Worm (Caenorhabditis elegans): Measurements from ENCODE around the gene pld-1.

The pld-1 gene

DNA sequence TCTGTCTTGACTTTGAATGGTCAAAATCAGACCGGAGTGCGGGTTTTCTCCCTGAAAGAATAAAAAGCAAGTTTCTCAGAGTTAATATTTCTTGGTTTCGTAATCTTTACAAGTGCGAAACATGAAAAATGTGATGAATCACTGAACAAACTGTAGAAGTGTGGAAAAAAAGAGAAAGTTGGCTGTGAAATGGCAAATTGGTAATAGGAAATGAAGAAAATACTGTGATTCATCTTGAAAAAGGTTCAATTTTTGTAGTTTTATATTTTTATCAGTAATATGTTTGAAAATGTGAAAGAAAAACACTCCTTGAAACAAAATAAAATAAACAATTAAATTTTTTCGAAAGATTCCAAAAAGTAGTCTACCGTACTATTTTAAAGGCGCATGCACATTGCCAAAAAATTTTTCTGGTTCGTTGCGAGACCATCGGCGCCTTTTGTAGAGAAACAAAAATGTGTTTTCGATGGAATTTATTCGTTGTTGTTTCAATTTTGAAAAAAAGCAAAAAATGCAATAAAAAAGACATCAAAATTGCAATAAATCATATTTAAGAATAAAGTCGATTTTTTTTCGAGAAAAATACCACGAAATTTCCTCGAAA lies at the start of gene pld-1:
Gene pld-1, minus strand, starts transcription at position 51 of the 604 bp plus-strand sequence.
- TF ChIP-seq dsc-1 (tag; optimal IDR thresholded peaks at IDR 0.05) (no peak), dpl-1 (GFP tag; optimal IDR thresholded peaks at IDR 0.05) (no peak), lin-15B (tag; optimal IDR thresholded peaks at IDR 0.05) (no peak), lin-14 (GFP tag; optimal IDR thresholded peaks at IDR 0.05) (no peak), lin-35 (GFP tag; optimal IDR thresholded peaks at IDR 0.05) (no peak), xbp-1 (tag; optimal IDR thresholded peaks at IDR 0.05) (no peak), zag-1 (tag; optimal IDR thresholded peaks at IDR 0.05) (no peak), nhr-20 (tag; optimal IDR thresholded peaks at IDR 0.05) (no peak), lin-13 (GFP tag; optimal IDR thresholded peaks at IDR 0.05) (no peak), unc-98 (GFP tag; IDR thresholded peaks at IDR 0.05) (no peak), elt-2 (tag; optimal IDR thresholded peaks at IDR 0.05) (no peak), nhr-76 (tag; optimal IDR thresholded peaks at IDR 0.05) (no peak), fkh-10 (GFP tag; optimal IDR thresholded peaks at IDR 0.05) (no peak), C34B4.2 (tag; optimal IDR thresholded peaks at IDR 0.05) (no peak)

DNA sequence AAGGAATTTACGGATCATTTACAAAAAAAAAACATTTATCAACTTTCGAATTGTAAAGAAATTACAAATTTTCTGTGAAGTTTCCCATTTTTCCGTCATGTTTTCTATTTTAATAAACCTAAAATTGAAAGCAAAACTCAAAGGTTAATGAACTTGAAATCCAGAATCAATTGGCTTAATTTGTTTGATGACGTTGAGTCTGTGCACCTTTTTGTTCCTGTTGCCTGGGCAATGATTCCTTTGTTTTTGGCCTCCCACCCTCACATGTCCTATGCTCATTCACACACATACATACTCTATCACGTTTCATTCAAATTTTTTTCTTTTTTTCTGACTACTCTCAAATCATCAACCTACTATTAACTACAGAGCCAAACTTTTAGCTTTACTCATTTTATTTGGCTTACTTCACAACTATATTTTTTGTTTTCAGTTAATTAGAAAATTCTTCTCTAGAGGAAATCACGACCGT lies 44.8 kb upstream of the pld-1 start, which contains the start of gene F58A6.2:
Gene F58A6.2, plus strand, starts transcription at position 422 of the 472 bp plus-strand sequence.
- TF ChIP-seq nhr-71 (tag; optimal IDR thresholded peaks at IDR 0.05) = peak; percentile 40
- no peak for TF ChIP-seq nhr-19 (GFP tag; conservative IDR thresholded peaks at IDR 0.05)
- TF ChIP-seq mep-1 (tag; optimal IDR thresholded peaks at IDR 0.05) = no peak
- TF ChIP-seq ceh-8 (GFP tag; optimal IDR thresholded peaks at IDR 0.05) = peak; percentile 71
- peak; percentile 66 for TF ChIP-seq fkh-8 (tag; optimal IDR thresholded peaks at IDR 0.05)

DNA sequence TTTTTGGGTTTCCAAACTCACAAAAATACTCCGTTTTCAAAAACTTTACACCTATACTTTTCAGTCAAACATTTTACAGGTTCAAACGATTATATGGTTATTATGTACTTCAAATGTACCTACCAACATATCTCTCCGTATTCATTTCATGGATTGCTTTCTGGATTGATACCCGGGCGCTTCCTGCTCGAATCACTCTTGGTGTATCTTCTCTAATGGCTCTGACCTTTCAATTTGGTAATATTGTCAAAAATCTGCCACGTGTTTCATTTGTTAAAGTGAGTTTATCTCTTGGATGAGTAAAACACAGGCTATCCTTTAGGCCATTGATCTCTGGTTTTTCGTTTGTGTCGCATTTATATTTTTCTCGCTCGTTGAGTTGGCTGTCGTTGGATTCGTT lies 40.3 kb upstream of the pld-1 start:
- TF ChIP-seq hpl-2 (GFP tag; optimal IDR thresholded peaks at IDR 0.05) = no peak
- no peak for TF ChIP-seq hlh-4 (tag; optimal IDR thresholded peaks at IDR 0.05)
- no peak for TF ChIP-seq mep-1 (tag; optimal IDR thresholded peaks at IDR 0.05)
- no peak for TF ChIP-seq pax-3 (tag; optimal IDR thresholded peaks at IDR 0.05)
- TF ChIP-seq nhr-84 (tag; optimal IDR thresholded peaks at IDR 0.05) = no peak
- TF ChIP-seq lir-3 (tag; optimal IDR thresholded peaks at IDR 0.05; ENCODE audit: poor library complexity) = no peak
- no peak for TF ChIP-seq ztf-4 (tag; optimal IDR thresholded peaks at IDR 0.05)

DNA sequence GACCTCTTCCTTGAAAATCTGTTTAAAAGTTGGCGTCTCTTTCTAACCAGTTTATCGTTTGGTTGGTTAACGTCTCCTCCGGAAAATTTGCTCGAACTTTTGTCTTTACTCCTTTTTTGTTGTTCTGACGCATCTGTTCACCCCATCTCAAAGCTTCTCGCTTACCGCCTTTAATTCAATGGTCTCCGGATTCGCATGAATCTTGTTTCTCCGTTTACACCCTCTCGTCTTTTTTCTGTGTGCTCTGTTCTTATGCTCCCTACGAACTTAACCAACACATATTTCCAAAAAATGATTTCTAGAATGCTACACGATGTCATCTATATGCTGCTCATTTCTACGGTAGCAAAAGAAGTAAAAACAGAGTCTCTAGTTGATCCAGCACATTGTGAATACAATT lies 38.6 kb upstream of the pld-1 start, which contains the start of gene lgc-56:
Gene lgc-56, plus strand, starts transcription at position 301 of the 400 bp plus-strand sequence.
- no peak for TF ChIP-seq hlh-4 (tag; optimal IDR thresholded peaks at IDR 0.05)
- TF ChIP-seq ztf-11 (tag; optimal IDR thresholded peaks at IDR 0.05) = no peak
- TF ChIP-seq nhr-28 (tag; optimal IDR thresholded peaks at IDR 0.05) = no peak
- no peak for TF ChIP-seq unc-98 (GFP tag; IDR thresholded peaks at IDR 0.05)
- TF ChIP-seq fkh-8 (tag; optimal IDR thresholded peaks at IDR 0.05) = no peak
- no peak for TF ChIP-seq snpc-4 (tag; optimal IDR thresholded peaks at IDR 0.05)
- TF ChIP-seq pqm-1 (tag; optimal IDR thresholded peaks at IDR 0.05) = no peak
- no peak for TF ChIP-seq alr-1 (tag; optimal IDR thresholded peaks at IDR 0.05; ENCODE audit: borderline replicate concordance)
- no peak for TF ChIP-seq lir-3 (tag; optimal IDR thresholded peaks at IDR 0.05; ENCODE audit: poor library complexity)
- no peak for TF ChIP-seq nhr-76 (tag; optimal IDR thresholded peaks at IDR 0.05)
- TF ChIP-seq ets-5 (GFP tag; IDR thresholded peaks at IDR 0.05) = no peak
- TF ChIP-seq fkh-10 (GFP tag; optimal IDR thresholded peaks at IDR 0.05) = no peak

DNA sequence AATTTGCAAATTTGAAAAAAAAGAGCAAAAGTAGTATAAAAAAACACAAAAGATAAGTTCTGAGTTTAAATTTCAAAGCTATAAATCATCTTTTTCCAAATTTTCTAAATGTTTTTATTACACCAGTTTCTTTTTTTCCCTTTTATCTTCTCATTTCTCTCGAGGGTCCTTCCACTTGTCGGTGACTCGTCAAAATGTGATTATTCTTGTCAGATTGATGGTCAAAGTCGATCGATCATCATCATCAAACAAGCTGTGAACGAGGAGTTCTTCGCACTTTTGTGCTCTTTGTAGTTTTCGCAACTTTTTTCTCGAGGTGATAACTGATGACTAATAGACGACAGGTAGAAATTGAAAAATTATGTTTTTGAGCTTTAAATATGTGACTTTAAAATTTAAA lies 29.1 kb upstream of the pld-1 start:
- TF ChIP-seq nhr-11 (tag; optimal IDR thresholded peaks at IDR 0.05) (no peak), ztf-11 (tag; optimal IDR thresholded peaks at IDR 0.05) (no peak), ama-1 (optimal IDR thresholded peaks at IDR 0.05) (no peak), sox-4 (tag; optimal IDR thresholded peaks at IDR 0.05) (no peak), unc-98 (GFP tag; IDR thresholded peaks at IDR 0.05) (no peak), mep-1 (tag; optimal IDR thresholded peaks at IDR 0.05) (no peak), ceh-90 (tag; optimal IDR thresholded peaks at IDR 0.05) (no peak), jun-1 (tag; optimal IDR thresholded peaks at IDR 0.05) (no peak), grh-1 (GFP tag; IDR thresholded peaks at IDR 0.05) (no peak), pax-3 (tag; optimal IDR thresholded peaks at IDR 0.05) (no peak), sup-37 (GFP tag; optimal IDR thresholded peaks at IDR 0.05) (no peak), ceh-63 (GFP tag; optimal IDR thresholded peaks at IDR 0.05) (no peak), snpc-4 (tag; optimal IDR thresholded peaks at IDR 0.05) (no peak), hlh-17 (GFP tag; optimal IDR thresholded peaks at IDR 0.05; ENCODE audit: borderline replicate concordance) (no peak), mdl-1 (tag; optimal IDR thresholded peaks at IDR 0.05) (no peak), zip-4 (GFP tag; optimal IDR thresholded peaks at IDR 0.05) (no peak), isw-1 (GFP tag; IDR thresholded peaks at IDR 0.05) (no peak), mef-2 (tag; optimal IDR thresholded peaks at IDR 0.05) (no peak)
